Worm (Caenorhabditis elegans) whole organism, L2 larva: ENCODE results near the gene F46B6.13.

ENCODE experiments used
- F13H6.1 ChIP-seq: sonication (generic microtip); optimal IDR thresholded peaks from 2 replicates; lab custom pipeline; 2016; ENCODE audit warnings: missing genetic modification characterization, missing compliant biosample characterization
- Y55F3AM.14 ChIP-seq: fragments of 200-800 bp; sonication (Bioruptor generic); optimal IDR thresholded peaks from 2 replicates; lab custom pipeline; 2018; ENCODE audit warnings: mild to moderate bottlenecking, missing genetic modification characterization, missing compliant biosample characterization
- ZK546.5 ChIP-seq: sonication (generic microtip); optimal IDR thresholded peaks from 2 replicates; lab custom pipeline; 2017; ENCODE audit warnings: missing biosample characterization, missing genetic modification characterization
- blmp-1 ChIP-seq: sonication (generic microtip); optimal IDR thresholded peaks from 2 replicates; lab custom pipeline; 2017; ENCODE audit warnings: missing genetic modification characterization, mild to moderate bottlenecking, missing compliant biosample characterization, antibody characterized with exemption, moderate library complexity; ENCODE audit not compliant: insufficient read depth
- ceh-16 ChIP-seq: fragments of 150-350 bp; optimal IDR thresholded peaks from 2 replicates; lab custom pipeline; 2014; ENCODE audit warnings: missing biosample characterization, missing genetic modification characterization
- dmd-4 ChIP-seq: sonication (generic microtip); optimal IDR thresholded peaks from 2 replicates; lab custom pipeline; 2017; ENCODE audit warnings: missing biosample characterization, missing genetic modification characterization
- egl-27 ChIP-seq: sonication (generic microtip); optimal IDR thresholded peaks from 3 replicates; lab custom pipeline; 2017; ENCODE audit warnings: missing biosample characterization, missing genetic modification reagents, missing genetic modification characterization
- elt-1 ChIP-seq: fragments of 150-350 bp; optimal IDR thresholded peaks from 2 replicates; lab custom pipeline; 2014; ENCODE audit warnings: missing biosample characterization, missing genetic modification characterization
- elt-3 ChIP-seq: sonication (generic microtip); optimal IDR thresholded peaks from 2 replicates; lab custom pipeline; 2017; ENCODE audit warnings: missing biosample characterization, missing genetic modification characterization
- fos-1 ChIP-seq: fragments of 150-350 bp; optimal IDR thresholded peaks from 2 replicates; lab custom pipeline; 2014; ENCODE audit warnings: missing biosample characterization, missing genetic modification characterization
- lin-11 ChIP-seq: fragments of 150-350 bp; sonication (generic microtip); optimal IDR thresholded peaks from 2 replicates; lab custom pipeline; 2014; ENCODE audit warnings: missing biosample characterization, missing genetic modification characterization, inconsistent platforms, mixed read lengths
- lin-13 ChIP-seq: fragments of 150-350 bp; optimal IDR thresholded peaks from 2 replicates; lab custom pipeline; 2014; ENCODE audit warnings: missing biosample characterization, missing genetic modification reagents, missing genetic modification characterization
- lin-39 ChIP-seq: fragments of 150-350 bp; optimal IDR thresholded peaks from 2 replicates; lab custom pipeline; 2014; ENCODE audit warnings: missing biosample characterization, missing genetic modification reagents, missing genetic modification characterization
- lsy-2 ChIP-seq, 2 experiments: fragments of 150-350 bp in 1 of 2; sonication (generic microtip) in 1 of 2; optimal IDR thresholded peaks; 2 replicates each; lab custom pipeline; 2014 to 2017; ENCODE audit warnings: missing biosample characterization in 2 of 2, missing genetic modification characterization in 2 of 2
- mab-5 ChIP-seq: fragments of 150-350 bp; optimal IDR thresholded peaks from 2 replicates; lab custom pipeline; 2014; ENCODE audit warnings: missing biosample characterization, missing genetic modification characterization
- mbf-1 ChIP-seq: sonication (generic microtip); optimal IDR thresholded peaks from 2 replicates; lab custom pipeline; 2017; ENCODE audit warnings: missing biosample characterization, missing genetic modification characterization
- mdl-1 ChIP-seq, 2 experiments: fragments of 150-350 bp in 1 of 2; sonication (generic microtip) in 1 of 2; optimal IDR thresholded peaks; 2 replicates each; lab custom pipeline; 2017; ENCODE audit warnings: missing biosample characterization in 2 of 2, missing genetic modification characterization in 2 of 2
- nhr-10 ChIP-seq: sonication (generic microtip); optimal IDR thresholded peaks from 2 replicates; lab custom pipeline; 2017; ENCODE audit warnings: missing biosample characterization, missing genetic modification characterization
- nhr-11 ChIP-seq: fragments of 150-350 bp; optimal IDR thresholded peaks from 2 replicates; lab custom pipeline; 2014; ENCODE audit warnings: missing biosample characterization, missing genetic modification characterization
- nhr-12 ChIP-seq: fragments of 150-350 bp; optimal IDR thresholded peaks from 2 replicates; lab custom pipeline; 2014; ENCODE audit warnings: missing biosample characterization, missing genetic modification characterization
- nhr-129 ChIP-seq: fragments of 150-350 bp; optimal IDR thresholded peaks from 2 replicates; lab custom pipeline; 2014; ENCODE audit warnings: missing biosample characterization, missing genetic modification characterization
- nhr-21 ChIP-seq: fragments of 150-350 bp; optimal IDR thresholded peaks from 2 replicates; lab custom pipeline; 2014; ENCODE audit warnings: missing biosample characterization, missing genetic modification characterization
- nhr-23 ChIP-seq: fragments of 150-350 bp; optimal IDR thresholded peaks from 2 replicates; lab custom pipeline; 2014; ENCODE audit warnings: missing biosample characterization, missing genetic modification reagents, missing genetic modification characterization
- nhr-237 ChIP-seq: fragments of 150-350 bp; optimal IDR thresholded peaks from 2 replicates; lab custom pipeline; 2014; ENCODE audit warnings: missing biosample characterization, missing genetic modification characterization
- nhr-25 ChIP-seq: fragments of 150-350 bp; sonication (generic microtip); optimal IDR thresholded peaks from 3 replicates; lab custom pipeline; 2014; ENCODE audit warnings: missing biosample characterization, missing genetic modification characterization
- nhr-6 ChIP-seq: fragments of 150-350 bp; optimal IDR thresholded peaks from 2 replicates; lab custom pipeline; 2014; ENCODE audit warnings: missing biosample characterization, missing genetic modification characterization
- peb-1 ChIP-seq: fragments of 150-350 bp; optimal IDR thresholded peaks from 2 replicates; lab custom pipeline; 2014; ENCODE audit warnings: missing biosample characterization, missing genetic modification characterization
- skn-1 ChIP-seq: sonication (generic microtip); optimal IDR thresholded peaks from 2 replicates; lab custom pipeline; 2017; ENCODE audit warnings: missing biosample characterization, missing genetic modification characterization
- sma-3 ChIP-seq: sonication (generic microtip); optimal IDR thresholded peaks from 2 replicates; lab custom pipeline; 2016; ENCODE audit warnings: missing genetic modification reagents, missing genetic modification characterization, missing compliant biosample characterization
- snpc-4 ChIP-seq: fragments of 150-350 bp; optimal IDR thresholded peaks from 2 replicates; lab custom pipeline; 2014; ENCODE audit warnings: missing biosample characterization, missing genetic modification characterization
- unc-39 ChIP-seq: fragments of 150-350 bp; optimal IDR thresholded peaks from 2 replicates; lab custom pipeline; 2014; ENCODE audit warnings: missing biosample characterization, missing genetic modification characterization
- unc-55 ChIP-seq: fragments of 150-350 bp; sonication (generic microtip); optimal IDR thresholded peaks from 3 replicates; lab custom pipeline; 2014; ENCODE audit warnings: missing biosample characterization, missing genetic modification reagents, missing genetic modification characterization
- unc-62 ChIP-seq: fragments of 150-350 bp; optimal IDR thresholded peaks from 2 replicates; lab custom pipeline; 2014; ENCODE audit warnings: missing biosample characterization, missing genetic modification reagents, missing genetic modification characterization
- zag-1 ChIP-seq: fragments of 150-350 bp; optimal IDR thresholded peaks from 2 replicates; lab custom pipeline; 2014; ENCODE audit warnings: missing biosample characterization, missing genetic modification characterization
- ztf-1 ChIP-seq: fragments of 200-800 bp; sonication (Bioruptor generic); conservative IDR thresholded peaks from 2 replicates; pipeline ENCODE4 v1.3.6; 2022; ENCODE audit warnings: missing genetic modification characterization, missing compliant biosample characterization
- ztf-11 ChIP-seq: sonication (generic microtip); optimal IDR thresholded peaks from 2 replicates; lab custom pipeline; 2017; ENCODE audit warnings: missing biosample characterization, missing genetic modification characterization

The F46B6.13 gene

ce11 chrV:9816390-9816789 lies 17.4 kb upstream of the F46B6.13 start, which contains the start of gene sru-31:
TSS of gene sru-31 (plus strand) at chrV:9816690.
- TF ChIP-seq nhr-237 (tag; lab: Kevin White, UChicago) (no peak), ztf-11 (tag; lab: Kevin White, UChicago) (no peak), nhr-21 (tag; lab: Kevin White, UChicago) (no peak), lsy-2 (tag; optimal IDR thresholded peaks at IDR 0.05; lab: Kevin White, UChicago) (no peak), Y55F3AM.14 (GFP tag; lab: Kevin White, UChicago) (no peak), nhr-6 (no peak), ZK546.5 (tag; lab: Kevin White, UChicago) (no peak), unc-39 (no peak), snpc-4 (no peak), nhr-11 (tag; lab: Kevin White, UChicago) (no peak), lin-11 (tag; lab: Kevin White, UChicago) (no peak), lin-13 (no peak), dmd-4 (tag; lab: Kevin White, UChicago) (no peak), unc-55 (GFP tag; lab: Kevin White, UChicago) (no peak), zag-1 (tag; lab: Kevin White, UChicago) (no peak), sma-3 (GFP tag; lab: Kevin White, UChicago) (no peak), mab-5 (tag; lab: Kevin White, UChicago) (no peak)

- TF ChIP-seq F13H6.1 = no peak
- TF ChIP-seq blmp-1 (tag; lab: Kevin White, UChicago) = no peak
- TF ChIP-seq elt-1 (tag; lab: Kevin White, UChicago) = no peak
- no peak for TF ChIP-seq fos-1 (tag; lab: Kevin White, UChicago)
- no peak for TF ChIP-seq elt-3 (tag; lab: Kevin White, UChicago)
- TF ChIP-seq lin-13 = no peak
- TF ChIP-seq lin-39 (tag; lab: Kevin White, UChicago) = no peak
- no peak for TF ChIP-seq unc-62 (GFP tag; lab: Kevin White, UChicago)
- no peak for TF ChIP-seq nhr-23 (tag; lab: Kevin White, UChicago)
- TF ChIP-seq nhr-129 (tag; lab: Kevin White, UChicago) = no peak
- no peak for TF ChIP-seq skn-1 (tag; lab: Kevin White, UChicago)
- TF ChIP-seq nhr-10 = no peak
- no peak for TF ChIP-seq sma-3 (GFP tag; lab: Kevin White, UChicago)
- no peak for TF ChIP-seq ZK546.5 (tag; lab: Kevin White, UChicago)
- no peak for TF ChIP-seq mdl-1 (tag; optimal IDR thresholded peaks at IDR 0.05; lab: Kevin White, UChicago)
- TF ChIP-seq nhr-21 (tag; lab: Kevin White, UChicago) = no peak
Measured at ce11 chrV:9813527-9813926, 14.6 kb upstream of the F46B6.13 start, which contains the start of gene sru-30. TSS of gene sru-30 (plus strand) at chrV:9813827.

ce11 chrV:9812216-9812615 lies 13.2 kb upstream of the F46B6.13 start:
- TF ChIP-seq nhr-237 (tag; lab: Kevin White, UChicago) (no peak), peb-1 (no peak), F13H6.1 (no peak), ztf-1 (GFP tag; lab: Robert Waterston, UW) (no peak), Y55F3AM.14 (GFP tag; lab: Kevin White, UChicago) (no peak), unc-62 (GFP tag; lab: Kevin White, UChicago) (no peak), mbf-1 (tag; lab: Kevin White, UChicago) (no peak), fos-1 (tag; lab: Kevin White, UChicago) (no peak), unc-39 (no peak), egl-27 (tag; lab: Kevin White, UChicago) (no peak), nhr-23 (tag; lab: Kevin White, UChicago) (no peak), ceh-16 (tag; lab: Kevin White, UChicago) (no peak), ZK546.5 (tag; lab: Kevin White, UChicago) (no peak), lsy-2 (tag; optimal IDR thresholded peaks at IDR 0.05; lab: Kevin White, UChicago) (no peak)

ce11 chrV:9811154-9811553 lies 12.2 kb upstream of the F46B6.13 start, which contains the start of gene sru-29:
TSS of gene sru-29 (plus strand) at chrV:9811454.
- TF ChIP-seq nhr-12 (tag; lab: Kevin White, UChicago) = no peak
- no peak for TF ChIP-seq nhr-25 (tag; lab: Kevin White, UChicago)
- no peak for TF ChIP-seq sma-3 (GFP tag; lab: Kevin White, UChicago)
- no peak for TF ChIP-seq ZK546.5 (tag; lab: Kevin White, UChicago)
